Worm (Caenorhabditis elegans) whole organism, mixed stage, embryonic: Measurements from ENCODE around the gene sulp-2.

ENCODE experiments used
- elt-1 ChIP-seq: sonication (generic microtip); optimal IDR thresholded peaks from 2 replicates; lab custom pipeline; 2017; ENCODE audit warnings: missing genetic modification characterization, mild to moderate bottlenecking, missing compliant biosample characterization, antibody characterized with exemption, moderate library complexity, borderline replicate concordance; ENCODE audit not compliant: insufficient read depth
- nhr-237 ChIP-seq: fragments of 150-350 bp; optimal IDR thresholded peaks from 2 replicates; lab custom pipeline; 2014; ENCODE audit warnings: missing biosample characterization, missing genetic modification characterization

- TF ChIP-seq nhr-237 (tag; lab: Kevin White, UChicago) (no peak), elt-1 (tag; lab: Kevin White, UChicago) (no peak)
Observed at ce11 chrX:5629941-5630340, 30.8 kb upstream of the sulp-2 start, which contains the start of gene argn-1.
